Worm (Caenorhabditis elegans) whole organism, L4 larva: ENCODE results near the gene cox-6A.

ENCODE experiments used
- D1046.2 ChIP-seq: fragments of 200-800 bp; sonication (Bioruptor generic); IDR thresholded peaks from 2 replicates; pipeline ENCODE4 v1.3.6; 2022; ENCODE audit warnings: missing genetic modification characterization, missing compliant biosample characterization
- F49E8.2 ChIP-seq: sonication (generic microtip); optimal IDR thresholded peaks from 2 replicates; lab custom pipeline; 2016; ENCODE audit warnings: missing compliant biosample characterization, mild to moderate bottlenecking, missing genetic modification characterization, borderline replicate concordance
- T20F7.1 ChIP-seq: fragments of 200-800 bp; sonication (Bioruptor generic); optimal IDR thresholded peaks from 2 replicates; lab custom pipeline; 2018; ENCODE audit warnings: mild to moderate bottlenecking, missing genetic modification characterization, missing compliant biosample characterization
- Y105C5A.15 ChIP-seq: fragments of 200-800 bp; sonication (Bioruptor generic); IDR thresholded peaks from 2 replicates; pipeline ENCODE4 v1.3.6; 2022; ENCODE audit warnings: missing genetic modification characterization, missing compliant biosample characterization
- Y5F2A.4 ChIP-seq: fragments of 200-800 bp; sonication (Bioruptor generic); optimal IDR thresholded peaks from 2 replicates; lab custom pipeline; 2018; ENCODE audit warnings: mild to moderate bottlenecking, missing genetic modification characterization, missing compliant biosample characterization
- aha-1 ChIP-seq: fragments of 150-350 bp; peaks from one replicate; lab custom pipeline; 2014; ENCODE audit warnings: missing biosample characterization, missing genetic modification characterization
- cey-2 ChIP-seq: sonication (generic microtip); optimal IDR thresholded peaks from 3 replicates; lab custom pipeline; 2017; ENCODE audit warnings: missing genetic modification characterization, mild to moderate bottlenecking, missing compliant biosample characterization, antibody characterized with exemption, borderline replicate concordance; ENCODE audit not compliant: insufficient read depth
- daf-16 ChIP-seq, 3 experiments: sonication (generic microtip); optimal IDR thresholded peaks; 2 replicates each; lab custom pipeline; 2016 to 2017; ENCODE audit warnings: missing genetic modification characterization in 3 of 3, missing genetic modification reagents in 3 of 3, mild to moderate bottlenecking in 2 of 3, missing compliant biosample characterization in 2 of 3, missing biosample characterization in 1 of 3, moderate library complexity in 1 of 3
- dmd-6 ChIP-seq: fragments of 200-800 bp; sonication (Bioruptor generic); IDR thresholded peaks from 2 replicates; pipeline ENCODE4 v1.3.6; 2022; ENCODE audit warnings: missing genetic modification reagents, missing genetic modification characterization, missing compliant biosample characterization
- duxl-1 ChIP-seq: sonication (generic microtip); optimal IDR thresholded peaks from 2 replicates; lab custom pipeline; 2016; ENCODE audit warnings: mild to moderate bottlenecking, missing genetic modification characterization, moderate library complexity, missing compliant biosample characterization; ENCODE audit not compliant: poor library complexity
- dve-1 ChIP-seq: sonication (generic microtip); optimal IDR thresholded peaks from 2 replicates; lab custom pipeline; 2017; ENCODE audit warnings: antibody characterized with exemption, mild to moderate bottlenecking, missing genetic modification characterization, missing compliant biosample characterization; ENCODE audit not compliant: insufficient read depth
- egl-27 ChIP-seq: sonication (generic microtip); optimal IDR thresholded peaks from 3 replicates; lab custom pipeline; 2017; ENCODE audit warnings: missing biosample characterization, missing genetic modification reagents, missing genetic modification characterization
- egl-43 ChIP-seq: fragments of 200-800 bp; sonication (Bioruptor generic); IDR thresholded peaks from 2 replicates; pipeline ENCODE4 v1.3.6; 2022; ENCODE audit warnings: missing genetic modification reagents, missing genetic modification characterization, missing compliant biosample characterization
- hif-1 ChIP-seq, 2 experiments: sonication (generic microtip); optimal IDR thresholded peaks; 2 replicates each; lab custom pipeline; 2016 to 2017; ENCODE audit warnings: missing compliant biosample characterization in 2 of 2, missing genetic modification characterization in 2 of 2, missing genetic modification reagents in 2 of 2, missing genotype in 2 of 2, mild to moderate bottlenecking in 1 of 2
- hlh-30 ChIP-seq: sonication (generic microtip); optimal IDR thresholded peaks from 2 replicates; lab custom pipeline; 2017; ENCODE audit warnings: antibody characterized with exemption, mild to moderate bottlenecking, missing genetic modification characterization, missing compliant biosample characterization; ENCODE audit not compliant: insufficient read depth
- hmg-1.1 ChIP-seq: fragments of 200-800 bp; sonication (Bioruptor generic); IDR thresholded peaks from 2 replicates; pipeline ENCODE4 v1.3.6; 2022; ENCODE audit warnings: missing genetic modification reagents, missing genetic modification characterization, missing compliant biosample characterization
- lin-13 ChIP-seq: fragments of 150-350 bp; optimal IDR thresholded peaks from 2 replicates; lab custom pipeline; 2014; ENCODE audit warnings: missing biosample characterization, missing genetic modification reagents, missing genetic modification characterization
- lin-39 ChIP-seq: fragments of 150-350 bp; optimal IDR thresholded peaks from 2 replicates; lab custom pipeline; 2014; ENCODE audit warnings: missing biosample characterization, missing genetic modification reagents, missing genetic modification characterization
- madf-5 ChIP-seq, 2 experiments: fragments of 200-800 bp; sonication (Bioruptor generic); IDR thresholded peaks; 2 replicates each; pipeline ENCODE4 v1.3.6; 2022; ENCODE audit warnings: missing compliant biosample characterization in 2 of 2, missing genetic modification characterization in 2 of 2
- madf-9 ChIP-seq: fragments of 200-800 bp; sonication (Bioruptor generic); conservative IDR thresholded peaks from 2 replicates; pipeline ENCODE4 v1.3.6; 2022; ENCODE audit warnings: missing genetic modification reagents, missing genetic modification characterization, missing compliant biosample characterization
- mep-1 ChIP-seq: fragments of 150-350 bp; sonication (generic microtip); optimal IDR thresholded peaks from 3 replicates; lab custom pipeline; 2014; ENCODE audit warnings: missing biosample characterization, missing genetic modification characterization
- nhr-102 ChIP-seq: sonication (generic microtip); optimal IDR thresholded peaks from 2 replicates; lab custom pipeline; 2016; ENCODE audit warnings: mild to moderate bottlenecking, missing genetic modification characterization, moderate library complexity, missing compliant biosample characterization
- nhr-11 ChIP-seq: fragments of 150-350 bp; optimal IDR thresholded peaks from 2 replicates; lab custom pipeline; 2014; ENCODE audit warnings: missing biosample characterization, missing genetic modification characterization
- nhr-111 ChIP-seq: fragments of 200-800 bp; sonication (Bioruptor generic); optimal IDR thresholded peaks from 2 replicates; lab custom pipeline; 2018; ENCODE audit warnings: mild to moderate bottlenecking, missing genetic modification characterization, missing compliant biosample characterization
- nhr-25 ChIP-seq: sonication (generic microtip); optimal IDR thresholded peaks from 2 replicates; lab custom pipeline; 2017; ENCODE audit warnings: missing genetic modification characterization, mild to moderate bottlenecking, missing compliant biosample characterization, antibody characterized with exemption, moderate library complexity, borderline replicate concordance; ENCODE audit not compliant: insufficient read depth
- nhr-28 ChIP-seq: fragments of 150-350 bp; optimal IDR thresholded peaks from 2 replicates; lab custom pipeline; 2014; ENCODE audit warnings: missing biosample characterization, missing genetic modification characterization
- nhr-41 ChIP-seq: fragments of 200-800 bp; sonication (Bioruptor generic); IDR thresholded peaks from 2 replicates; pipeline ENCODE4 v1.3.6; 2022; ENCODE audit warnings: missing genetic modification reagents, missing genetic modification characterization, missing compliant biosample characterization
- nhr-42 ChIP-seq: fragments of 200-800 bp; sonication (Bioruptor generic); IDR thresholded peaks from 2 replicates; pipeline ENCODE4 v1.3.6; 2022; ENCODE audit warnings: missing genetic modification characterization, missing compliant biosample characterization
- nhr-77 ChIP-seq: fragments of 150-350 bp; optimal IDR thresholded peaks from 2 replicates; lab custom pipeline; 2014; ENCODE audit warnings: missing biosample characterization, missing genetic modification characterization
- pha-4 ChIP-seq, 2 experiments: fragments of 150-350 bp in 1 of 2; fragments of 200-800 bp in 1 of 2; sonication (Bioruptor generic) in 1 of 2; IDR thresholded peaks in 1 of 2; optimal IDR thresholded peaks in 1 of 2; 2 replicates each; pipeline versions ENCODE4 v1.3.6 to Lab custom; 2014 to 2022; ENCODE audit warnings: missing genetic modification characterization in 2 of 2, missing genetic modification reagents in 2 of 2, missing biosample characterization in 1 of 2, missing compliant biosample characterization in 1 of 2
- php-3 ChIP-seq: fragments of 200-800 bp; sonication (Bioruptor generic); IDR thresholded peaks from 2 replicates; pipeline ENCODE4 v1.3.6; 2022; ENCODE audit warnings: missing genetic modification reagents, missing genetic modification characterization, missing compliant biosample characterization
- pqm-1 ChIP-seq: sonication (generic microtip); optimal IDR thresholded peaks from 2 replicates; lab custom pipeline; 2017; ENCODE audit warnings: missing biosample characterization, missing genetic modification characterization
- skn-1 ChIP-seq: fragments of 150-350 bp; optimal IDR thresholded peaks from 2 replicates; lab custom pipeline; 2014; ENCODE audit warnings: missing biosample characterization, missing genetic modification characterization
- snpc-1.2 ChIP-seq: fragments of 200-800 bp; sonication (Bioruptor generic); IDR thresholded peaks from 2 replicates; pipeline ENCODE4 v1.3.6; 2022; ENCODE audit warnings: missing genetic modification reagents, missing genetic modification characterization, missing compliant biosample characterization
- spr-1 ChIP-seq: sonication (generic microtip); optimal IDR thresholded peaks from 2 replicates; lab custom pipeline; 2016; ENCODE audit warnings: mild to moderate bottlenecking, missing genetic modification characterization, missing compliant biosample characterization
- tag-97 ChIP-seq: fragments of 200-800 bp; sonication (Bioruptor generic); IDR thresholded peaks from 2 replicates; pipeline ENCODE4 v1.3.6; 2022; ENCODE audit warnings: missing genetic modification characterization, missing compliant biosample characterization
- unc-39 ChIP-seq: sonication (generic microtip); optimal IDR thresholded peaks from 2 replicates; lab custom pipeline; 2017; ENCODE audit warnings: missing biosample characterization, missing genetic modification characterization
- unc-62 ChIP-seq, 3 experiments: fragments of 150-350 bp in 1 of 3; sonication (generic microtip); optimal IDR thresholded peaks in 2 of 3; peaks in 1 of 3; 1 replicate in 1 of 3; 2 replicates in 2 of 3; lab custom pipeline; 2014 to 2017; ENCODE audit warnings: missing biosample characterization in 3 of 3, missing genetic modification characterization in 3 of 3, missing genetic modification reagents in 3 of 3, missing genotype in 1 of 3
- vab-7 ChIP-seq: fragments of 200-800 bp; sonication (Bioruptor generic); IDR thresholded peaks from 2 replicates; pipeline ENCODE4 v1.3.6; 2022; ENCODE audit warnings: missing genetic modification reagents, missing genetic modification characterization, missing compliant biosample characterization
- zip-11 ChIP-seq: fragments of 200-800 bp; sonication (Bioruptor generic); IDR thresholded peaks from 2 replicates; pipeline ENCODE4 v1.3.6; 2022; ENCODE audit warnings: missing genetic modification characterization, missing compliant biosample characterization
- zip-2 ChIP-seq: fragments of 150-350 bp; optimal IDR thresholded peaks from 2 replicates; lab custom pipeline; 2014; ENCODE audit warnings: missing biosample characterization, missing genetic modification characterization

cox-6A gene

ce11 chrIII:5108746-5109145, 27.2 kb downstream of the cox-6A start (continued):
- TF ChIP-seq hlh-30 (tag; lab: Kevin White, UChicago) (peak; percentile 31), lin-13 (GFP tag; lab: Kevin White, UChicago) (no peak), nhr-11 (tag; lab: Kevin White, UChicago) (no peak), hif-1 (tag; optimal IDR thresholded peaks at IDR 0.05; lab: Kevin White, UChicago) (peak in 1 of 2 experiments; percentile 69), egl-43 (no peak), vab-7 (GFP tag; lab: Robert Waterston, UW) (no peak), unc-39 (tag; lab: Kevin White, UChicago) (no peak), egl-27 (tag; lab: Kevin White, UChicago) (no peak), tag-97 (GFP tag; lab: Robert Waterston, UW) (no peak), nhr-28 (tag; lab: Kevin White, UChicago) (peak; percentile 19), spr-1 (tag; lab: Kevin White, UChicago) (no peak), Y5F2A.4 (GFP tag; lab: Kevin White, UChicago) (no peak), hmg-1.1 (GFP tag; lab: Robert Waterston, UW) (0 out of 2 replicates have a peak, but pooled peaks have one; percentile 53), D1046.2 (no peak), madf-9 (no peak), unc-62 (GFP tag; optimal IDR thresholded peaks at IDR 0.05 in 1 of 2; lab: Kevin White, UChicago) (peak in 1 of 2 experiments; percentile 28), unc-62 (tag; optimal IDR thresholded peaks at IDR 0.05; lab: Kevin White, UChicago) (no peak), T20F7.1 (GFP tag; lab: Kevin White, UChicago) (peak; percentile 16), snpc-1.2 (GFP tag; lab: Robert Waterston, UW) (no peak), madf-5 (GFP tag; IDR thresholded peaks at IDR 0.05; lab: Robert Waterston, UW) (no peak), pqm-1 (peak; percentile 13), dve-1 (tag; lab: Kevin White, UChicago) (peak; percentile 39), dmd-6 (GFP tag; lab: Robert Waterston, UW) (peak; percentile 35; the same call in 1 of the 2 replicates), pha-4 (GFP tag; IDR thresholded peaks at IDR 0.05; lab: Robert Waterston, UW) (no peak), pha-4 (tag; optimal IDR thresholded peaks at IDR 0.05; lab: Kevin White, UChicago) (peak; percentile 60), nhr-102 (tag; lab: Kevin White, UChicago) (no peak), aha-1 (tag; lab: Kevin White, UChicago) (peak; percentile 71), zip-2 (tag; lab: Kevin White, UChicago) (no peak), F49E8.2 (tag; lab: Kevin White, UChicago) (no peak), daf-16 (GFP tag; optimal IDR thresholded peaks at IDR 0.05; lab: Kevin White, UChicago) (peak in 1 of 2 experiments; percentile 43), daf-16 (tag; optimal IDR thresholded peaks at IDR 0.05; lab: Kevin White, UChicago) (peak; percentile 24)

ce11 chrIII:5109401-5109800, 27.9 kb downstream of the cox-6A start, which contains the start of gene sax-2:
Gene sax-2 (plus strand): TSS chrIII:5109701.
- TF ChIP-seq nhr-42 (GFP tag; lab: Robert Waterston, UW) (no peak), skn-1 (tag; lab: Kevin White, UChicago) (no peak), nhr-111 (GFP tag; lab: Kevin White, UChicago) (no peak), pqm-1 (no peak), T20F7.1 (GFP tag; lab: Kevin White, UChicago) (no peak), mep-1 (tag; lab: Kevin White, UChicago) (no peak), nhr-102 (tag; lab: Kevin White, UChicago) (no peak), egl-43 (no peak), Y105C5A.15 (GFP tag; lab: Robert Waterston, UW) (no peak), nhr-77 (no peak), nhr-25 (tag; lab: Kevin White, UChicago) (no peak), cey-2 (tag; lab: Kevin White, UChicago) (no peak), nhr-41 (GFP tag; lab: Robert Waterston, UW) (no peak), lin-39 (tag; lab: Kevin White, UChicago) (no peak), duxl-1 (no peak), hmg-1.1 (GFP tag; lab: Robert Waterston, UW) (no peak), zip-11 (GFP tag; lab: Robert Waterston, UW) (no peak), php-3 (GFP tag; lab: Robert Waterston, UW) (no peak), lin-13 (GFP tag; lab: Kevin White, UChicago) (no peak)
